Fruit fly (Drosophila melanogaster) whole organism, embryonic: ENCODE measurements around the gene JIL-1.

ENCODE experiments used
- Atf6 ChIP-seq: fragments of 200-800 bp; sonication (Bioruptor generic); IDR thresholded peaks from 2 replicates; pipeline ENCODE4 v1.3.6; 2022; ENCODE audit warnings: missing biosample characterization, missing genetic modification characterization
- CG10209 ChIP-seq: fragments of 200-800 bp; sonication (Bioruptor generic); optimal IDR thresholded peaks from 3 replicates; lab custom pipeline; 2017; ENCODE audit warnings: missing biosample characterization, mild to moderate bottlenecking, missing genetic modification characterization, missing genetic modification reagents
- CG11247 ChIP-seq: fragments of 200-800 bp; sonication (Bioruptor generic); IDR thresholded peaks from 2 replicates; pipeline ENCODE4 v1.3.6; 2022; ENCODE audit warnings: missing biosample characterization, missing genetic modification characterization
- CG13624 ChIP-seq: fragments of 200-800 bp; sonication (Bioruptor generic); optimal IDR thresholded peaks from 2 replicates; lab custom pipeline; 2016; ENCODE audit warnings: missing biosample characterization, missing genetic modification characterization
- CG15269 ChIP-seq: fragments of 200-800 bp; sonication (Bioruptor generic); optimal IDR thresholded peaks from 2 replicates; lab custom pipeline; 2018; ENCODE audit warnings: missing biosample characterization, mild to moderate bottlenecking, missing genetic modification characterization, moderate library complexity
- CG2120 ChIP-seq: fragments of 200-800 bp; sonication (Bioruptor generic); optimal IDR thresholded peaks from 3 replicates; lab custom pipeline; 2016; ENCODE audit warnings: missing biosample characterization, missing genetic modification characterization
- CG4617 ChIP-seq: fragments of 200-800 bp; sonication (Bioruptor generic); optimal IDR thresholded peaks from 3 replicates; lab custom pipeline; 2016; ENCODE audit warnings: missing biosample characterization, missing genetic modification characterization, borderline replicate concordance
- CG5953 ChIP-seq: fragments of 200-800 bp; sonication (Bioruptor generic); IDR thresholded peaks from 2 replicates; pipeline ENCODE4 v1.3.6; 2022; ENCODE audit warnings: missing biosample characterization, missing genetic modification characterization
- CG7963 ChIP-seq: fragments of 200-800 bp; sonication (Bioruptor generic); IDR thresholded peaks from 3 replicates; pipeline ENCODE4 v1.3.6; 2022; ENCODE audit warnings: missing biosample characterization, missing genetic modification characterization; ENCODE audit not compliant: partially characterized antibody
- CG7987 ChIP-seq: fragments of 200-800 bp; sonication (Bioruptor generic); optimal IDR thresholded peaks from 2 replicates; lab custom pipeline; 2018; ENCODE audit warnings: missing biosample characterization, mild to moderate bottlenecking, missing genetic modification characterization, moderate library complexity
- CG9609 ChIP-seq: fragments of 200-800 bp; sonication (Bioruptor generic); optimal IDR thresholded peaks from 3 replicates; lab custom pipeline; 2016; ENCODE audit warnings: missing biosample characterization, missing genetic modification characterization
- Camta ChIP-seq: fragments of 200-800 bp; sonication (Bioruptor generic); optimal IDR thresholded peaks from 2 replicates; lab custom pipeline; 2016; ENCODE audit warnings: missing biosample characterization, missing genetic modification characterization
- CkIIα-i1 ChIP-seq: fragments of 200-800 bp; sonication (Bioruptor generic); IDR thresholded peaks from 2 replicates; pipeline ENCODE4 v1.3.6; 2022; ENCODE audit warnings: missing biosample characterization, missing genetic modification characterization
- CrebB ChIP-seq: fragments of 200-800 bp; sonication (Bioruptor generic); optimal IDR thresholded peaks from 3 replicates; lab custom pipeline; 2018; ENCODE audit warnings: missing biosample characterization, mild to moderate bottlenecking, missing genetic modification characterization
- D19B ChIP-seq: fragments of 200-800 bp; sonication (Bioruptor generic); optimal IDR thresholded peaks from 2 replicates; lab custom pipeline; 2017; ENCODE audit warnings: missing biosample characterization, mild to moderate bottlenecking, missing genetic modification characterization
- Deaf1 ChIP-seq: fragments of 200-800 bp; optimal IDR thresholded peaks from 3 replicates; lab custom pipeline; 2019; ENCODE audit warnings: missing biosample characterization, mild to moderate bottlenecking, missing genetic modification characterization, moderate library complexity
- Doc3 ChIP-seq: fragments of 200-800 bp; sonication (Bioruptor generic); IDR thresholded peaks from 3 replicates; pipeline ENCODE4 v1.3.6; 2022; ENCODE audit warnings: missing biosample characterization, missing genetic modification characterization; ENCODE audit not compliant: partially characterized antibody
- E2f2 ChIP-seq: fragments of 200-800 bp; sonication (Bioruptor generic); IDR thresholded peaks from 2 replicates; pipeline ENCODE4 v1.3.6; 2022; ENCODE audit warnings: missing biosample characterization, missing genetic modification characterization
- Eip74EF ChIP-seq, 2 experiments: fragments of 200-800 bp in 1 of 2; fragments of >200 bp in 1 of 2; sonication (Bioruptor generic) in 1 of 2; optimal IDR thresholded peaks; 2 replicates each; lab custom pipeline; 2017 to 2019; ENCODE audit warnings: missing biosample characterization in 2 of 2, missing genetic modification characterization in 2 of 2, mild to moderate bottlenecking in 1 of 2, moderate library complexity in 1 of 2
- Fer1 ChIP-seq: fragments of 200-800 bp; sonication (Bioruptor generic); optimal IDR thresholded peaks from 2 replicates; lab custom pipeline; 2017; ENCODE audit warnings: missing biosample characterization, mild to moderate bottlenecking, missing genetic modification characterization
- H15 ChIP-seq: fragments of 200-800 bp; sonication (Bioruptor generic); IDR thresholded peaks from 3 replicates; pipeline ENCODE4 v1.3.6; 2022; ENCODE audit warnings: missing biosample characterization, missing genetic modification characterization
- Hmx ChIP-seq: fragments of 200-800 bp; sonication (Bioruptor generic); optimal IDR thresholded peaks from 2 replicates; lab custom pipeline; 2016; ENCODE audit warnings: missing biosample characterization, missing genetic modification characterization
- Hr39 ChIP-seq: fragments of >200 bp; optimal IDR thresholded peaks from 2 replicates; lab custom pipeline; 2017
- Hsf ChIP-seq: fragments of 200-800 bp; sonication (Bioruptor generic); optimal IDR thresholded peaks from 3 replicates; lab custom pipeline; 2016; ENCODE audit warnings: missing biosample characterization, missing genetic modification characterization
- NC2α ChIP-seq: fragments of 200-800 bp; sonication (Bioruptor generic); optimal IDR thresholded peaks from 2 replicates; lab custom pipeline; 2016; ENCODE audit warnings: missing biosample characterization, missing genetic modification characterization
- Optix ChIP-seq: fragments of 200-800 bp; sonication (Bioruptor generic); IDR thresholded peaks from 3 replicates; pipeline ENCODE4 v1.3.6; 2022; ENCODE audit warnings: missing biosample characterization, missing genetic modification characterization
- Sin3A ChIP-seq: fragments of >200 bp; optimal IDR thresholded peaks from 2 replicates; lab custom pipeline; 2018
- Stat92E ChIP-seq, 3 experiments: fragments of >200 bp in 2 of 3; fragments of 200-800 bp in 1 of 3; sonication (Bioruptor generic) in 1 of 3; optimal IDR thresholded peaks; 2 replicates each; lab custom pipeline; 2017 to 2019; ENCODE audit warnings: missing biosample characterization in 3 of 3, missing genetic modification characterization in 3 of 3, mild to moderate bottlenecking in 1 of 3, moderate library complexity in 1 of 3
- Tbp ChIP-seq: fragments of >200 bp; optimal IDR thresholded peaks from 2 replicates; lab custom pipeline; 2018; ENCODE audit warnings: missing biosample characterization, missing genetic modification characterization
- al ChIP-seq: fragments of 200-800 bp; sonication (Bioruptor generic); IDR thresholded peaks from 2 replicates; pipeline ENCODE4 v1.3.6; 2022; ENCODE audit warnings: missing biosample characterization, missing genetic modification characterization
- bsh ChIP-seq, 2 experiments: fragments of 200-800 bp; sonication (Bioruptor generic); optimal IDR thresholded peaks; 2 replicates each; lab custom pipeline; 2017 to 2018; ENCODE audit warnings: mild to moderate bottlenecking in 2 of 2, missing biosample characterization in 2 of 2, missing genetic modification characterization in 2 of 2, moderate library complexity in 1 of 2
- cato ChIP-seq: fragments of 200-800 bp; sonication (Bioruptor generic); optimal IDR thresholded peaks from 2 replicates; lab custom pipeline; 2016; ENCODE audit warnings: missing biosample characterization, missing genetic modification characterization, borderline replicate concordance
- chif ChIP-seq, 2 experiments: fragments of 200-800 bp; sonication (Bioruptor generic); optimal IDR thresholded peaks; 3 replicates each; lab custom pipeline; 2016; ENCODE audit warnings: missing biosample characterization in 2 of 2, missing genetic modification characterization in 2 of 2
- disco-r ChIP-seq: fragments of 200-800 bp; sonication (Bioruptor generic); optimal IDR thresholded peaks from 2 replicates; lab custom pipeline; 2016; ENCODE audit warnings: missing biosample characterization, missing genetic modification characterization
- emc ChIP-seq: fragments of 200-800 bp; sonication (Bioruptor generic); optimal IDR thresholded peaks from 2 replicates; lab custom pipeline; 2016; ENCODE audit warnings: missing biosample characterization, missing genetic modification characterization
- eyg ChIP-seq: fragments of 200-800 bp; sonication (Bioruptor generic); optimal IDR thresholded peaks from 3 replicates; lab custom pipeline; 2016; ENCODE audit warnings: missing biosample characterization, missing genetic modification characterization
- gsb ChIP-seq: fragments of 200-800 bp; sonication (Bioruptor generic); IDR thresholded peaks from 2 replicates; pipeline ENCODE4 v1.3.6; 2022; ENCODE audit warnings: missing biosample characterization, missing genetic modification characterization
- hth ChIP-seq: fragments of >200 bp; optimal IDR thresholded peaks from 2 replicates; lab custom pipeline; 2017; ENCODE audit warnings: inconsistent platforms
- kah ChIP-seq: fragments of 200-800 bp; sonication (Bioruptor generic); optimal IDR thresholded peaks from 2 replicates; lab custom pipeline; 2018; ENCODE audit warnings: missing biosample characterization, mild to moderate bottlenecking, missing genetic modification characterization
- lmd ChIP-seq: fragments of 200-800 bp; sonication (Bioruptor generic); IDR thresholded peaks from 2 replicates; pipeline ENCODE4 v1.3.6; 2022; ENCODE audit warnings: missing biosample characterization, missing genetic modification characterization
- lola ChIP-seq, 3 experiments: fragments of >200 bp in 2 of 3; fragments of 200-800 bp in 1 of 3; sonication (Bioruptor generic) in 1 of 3; optimal IDR thresholded peaks; 2 replicates each; lab custom pipeline; 2017 to 2019; ENCODE audit warnings: missing biosample characterization in 3 of 3, missing genetic modification characterization in 3 of 3, mild to moderate bottlenecking in 1 of 3, moderate library complexity in 1 of 3
- luna ChIP-seq: fragments of 200-800 bp; sonication (Bioruptor generic); optimal IDR thresholded peaks from 2 replicates; lab custom pipeline; 2016; ENCODE audit warnings: missing biosample characterization, missing genetic modification characterization
- mam ChIP-seq: fragments of 200-800 bp; sonication (Bioruptor generic); optimal IDR thresholded peaks from 3 replicates; lab custom pipeline; 2016; ENCODE audit warnings: missing biosample characterization, missing genetic modification characterization
- psq ChIP-seq: fragments of 200-800 bp; sonication (Bioruptor generic); optimal IDR thresholded peaks from 2 replicates; lab custom pipeline; 2017; ENCODE audit warnings: missing biosample characterization, missing genetic modification characterization
- repo ChIP-seq: fragments of 200-800 bp; sonication (Bioruptor generic); optimal IDR thresholded peaks from 2 replicates; lab custom pipeline; 2016; ENCODE audit warnings: missing biosample characterization, missing genetic modification characterization
- shn ChIP-seq: fragments of 200-800 bp; sonication (Bioruptor generic); optimal IDR thresholded peaks from 3 replicates; lab custom pipeline; 2016; ENCODE audit warnings: missing biosample characterization, missing genetic modification characterization
- ssp ChIP-seq: fragments of 200-800 bp; sonication (Bioruptor generic); IDR thresholded peaks from 2 replicates; pipeline ENCODE4 v1.3.6; 2022; ENCODE audit warnings: missing biosample characterization, missing genetic modification characterization
- stc ChIP-seq: fragments of 200-800 bp; sonication (Bioruptor generic); IDR thresholded peaks from 2 replicates; pipeline ENCODE4 v1.3.6; 2022; ENCODE audit warnings: missing biosample characterization, missing genetic modification characterization
- trh ChIP-seq: fragments of 200-800 bp; sonication (Bioruptor generic); optimal IDR thresholded peaks from 2 replicates; lab custom pipeline; 2016; ENCODE audit warnings: missing biosample characterization, missing genetic modification characterization
- tup ChIP-seq: fragments of 200-800 bp; sonication (Bioruptor generic); optimal IDR thresholded peaks from 2 replicates; lab custom pipeline; 2016; ENCODE audit warnings: missing biosample characterization, mild to moderate bottlenecking, missing genetic modification characterization, moderate library complexity
- z ChIP-seq: fragments of 200-800 bp; sonication (Bioruptor generic); IDR thresholded peaks from 3 replicates; pipeline ENCODE4 v1.3.6; 2022; ENCODE audit warnings: missing biosample characterization, missing genetic modification characterization

The JIL-1 gene

dm6 chr3L:11091943-11092609 lies 917 bp downstream of the JIL-1 start (continued):
- peak; percentile 35 for TF ChIP-seq lmd (GFP tag; lab: Robert Waterston, UW)
- no peak for TF ChIP-seq Doc3 (GFP tag; lab: Robert Waterston, UW)
- no peak for TF ChIP-seq Stat92E (GFP tag; optimal IDR thresholded peaks at IDR 0.05; lab: Kevin White, UChicago)
- peak; percentile 64 for TF ChIP-seq mam
- TF ChIP-seq al: no peak
- TF ChIP-seq Camta (GFP tag; lab: Kevin White, UChicago): peak; percentile 38
- TF ChIP-seq repo: peak; percentile 56
- no peak for TF ChIP-seq NC2α
- no peak for TF ChIP-seq z (GFP tag; lab: Robert Waterston, UW)
- no peak for TF ChIP-seq CrebB (tag; lab: Kevin White, UChicago)
- peak; percentile 48 for TF ChIP-seq CG2120
- TF ChIP-seq H15 (GFP tag; lab: Robert Waterston, UW): peak; percentile 37; the same call in 2 of the 3 replicates
- TF ChIP-seq Sin3A (lab: Kevin White, UChicago): no peak
- peak; percentile 34 for TF ChIP-seq CG10209 (GFP tag; lab: Kevin White, UChicago)
- 0 out of 2 replicates have a peak, but pooled peaks have one; percentile 9 for TF ChIP-seq stc (GFP tag; lab: Robert Waterston, UW)
- TF ChIP-seq Optix: no peak
- TF ChIP-seq CG15269 (tag; lab: Kevin White, UChicago): no peak
- TF ChIP-seq CG5953 (GFP tag; lab: Robert Waterston, UW): no peak
- no peak for TF ChIP-seq ssp (GFP tag; lab: Robert Waterston, UW)
- TF ChIP-seq CG13624 (GFP tag; lab: Kevin White, UChicago): peak; percentile 74
- peak; percentile 57 for TF ChIP-seq Hsf (GFP tag; lab: Kevin White, UChicago)
- TF ChIP-seq Deaf1: peak; percentile 60
- TF ChIP-seq Hr39: no peak
- TF ChIP-seq E2f2 (GFP tag; lab: Robert Waterston, UW): peak; percentile 34; the same call in 1 of the 2 replicates
- peak; percentile 13 to 47 for TF ChIP-seq chif (GFP tag; optimal IDR thresholded peaks at IDR 0.05; lab: Kevin White, UChicago)
- no peak for TF ChIP-seq cato (GFP tag; lab: Kevin White, UChicago)
- no peak for TF ChIP-seq CG7987 (GFP tag; lab: Kevin White, UChicago)
- TF ChIP-seq shn (GFP tag; lab: Kevin White, UChicago): peak; percentile 51
- TF ChIP-seq kah: no peak
- TF ChIP-seq CkIIα-i1 (GFP tag; lab: Robert Waterston, UW): no peak
- TF ChIP-seq bsh (GFP tag; optimal IDR thresholded peaks at IDR 0.05; lab: Kevin White, UChicago): peak in 1 of 2 experiments; percentile 34
- no peak for TF ChIP-seq Tbp (GFP tag; lab: Kevin White, UChicago)
- TF ChIP-seq tup (GFP tag; lab: Kevin White, UChicago): no peak
- TF ChIP-seq CG7963 (GFP tag; lab: Robert Waterston, UW): 0 out of 3 replicates have a peak, but pooled peaks have one; percentile 13
- TF ChIP-seq Fer1 (GFP tag; lab: Kevin White, UChicago): no peak
- peak; percentile 18 for TF ChIP-seq disco-r
- TF ChIP-seq psq: peak; percentile 67
- TF ChIP-seq eyg (GFP tag; lab: Kevin White, UChicago): peak; percentile 27
- TF ChIP-seq trh (GFP tag; lab: Kevin White, UChicago): no peak
- peak; percentile 41; the same call in 1 of the 2 replicates for TF ChIP-seq Atf6
- TF ChIP-seq emc (GFP tag; lab: Kevin White, UChicago): no peak
- no peak for TF ChIP-seq Hmx (GFP tag; lab: Kevin White, UChicago)
- no peak for TF ChIP-seq luna (GFP tag; lab: Kevin White, UChicago)
- no peak for TF ChIP-seq D19B (GFP tag; lab: Kevin White, UChicago)
- TF ChIP-seq gsb (GFP tag; lab: Robert Waterston, UW): no peak
- TF ChIP-seq CG11247 (GFP tag; lab: Robert Waterston, UW): peak; percentile 68
- TF ChIP-seq CG4617 (GFP tag; lab: Kevin White, UChicago): peak; percentile 94
- no peak for TF ChIP-seq lola (GFP tag; optimal IDR thresholded peaks at IDR 0.05; lab: Kevin White, UChicago)
- TF ChIP-seq hth (lab: Kevin White, UChicago): no peak
- no peak for TF ChIP-seq Eip74EF (GFP tag; optimal IDR thresholded peaks at IDR 0.05; lab: Kevin White, UChicago)
- peak; percentile 22 for TF ChIP-seq CG9609 (GFP tag; lab: Kevin White, UChicago)
